Fruit fly (Drosophila melanogaster) whole organism, wandering third instar larva: ENCODE measurements around the gene RpS20.

Source experiments
- Abd-B ChIP-seq: fragments of >200 bp; optimal IDR thresholded peaks from 2 replicates; lab custom pipeline; 2017; ENCODE audit warnings: missing biosample characterization, missing genetic modification characterization
- CG32264 ChIP-seq: fragments of 200-800 bp; sonication (Bioruptor generic); optimal IDR thresholded peaks from 2 replicates; lab custom pipeline; 2016; ENCODE audit warnings: missing biosample characterization, missing genetic modification characterization
- CG9705 ChIP-seq: fragments of 200-800 bp; sonication (Bioruptor generic); optimal IDR thresholded peaks from 2 replicates; lab custom pipeline; 2018; ENCODE audit warnings: missing biosample characterization, mild to moderate bottlenecking, missing genetic modification characterization
- CrebA ChIP-seq: fragments of 200-800 bp; sonication (Bioruptor generic); optimal IDR thresholded peaks from 2 replicates; lab custom pipeline; 2016; ENCODE audit warnings: missing biosample characterization, mild to moderate bottlenecking, missing genetic modification characterization, borderline replicate concordance
- Dfd ChIP-seq: fragments of >200 bp; optimal IDR thresholded peaks from 2 replicates; lab custom pipeline; 2017; ENCODE audit warnings: missing biosample characterization, missing genetic modification characterization
- Dif ChIP-seq: fragments of 200-275, 200-300 bp; sonication (Bioruptor generic); optimal IDR thresholded peaks from 2 replicates; lab custom pipeline; 2018; ENCODE audit warnings: missing biosample characterization, missing genetic modification characterization; ENCODE audit not compliant: partially characterized antibody
- GATAd ChIP-seq: sonication (Bioruptor generic); optimal IDR thresholded peaks from 2 replicates; lab custom pipeline; 2016; ENCODE audit warnings: missing biosample characterization, missing genetic modification characterization
- HLH106 ChIP-seq: fragments of 200-800 bp; optimal IDR thresholded peaks from 3 replicates; lab custom pipeline; 2019; ENCODE audit warnings: missing biosample characterization, mild to moderate bottlenecking, missing genetic modification characterization, moderate library complexity
- Hnf4 ChIP-seq: fragments of 200-800 bp; sonication (Bioruptor generic); optimal IDR thresholded peaks from 2 replicates; lab custom pipeline; 2016; ENCODE audit warnings: missing biosample characterization, mild to moderate bottlenecking, missing genetic modification characterization
- Hr78 ChIP-seq: fragments of >200 bp; optimal IDR thresholded peaks from 2 replicates; lab custom pipeline; 2017; ENCODE audit warnings: missing biosample characterization, missing genetic modification characterization
- Hr83 ChIP-seq: fragments of 200-300 bp; sonication (Bioruptor generic); optimal IDR thresholded peaks from 2 replicates; lab custom pipeline; 2016; ENCODE audit warnings: missing biosample characterization, mild to moderate bottlenecking, missing genetic modification characterization, moderate library complexity; ENCODE audit not compliant: poor library complexity, severe bottlenecking
- Jra ChIP-seq: sonication (Bioruptor generic); optimal IDR thresholded peaks from 2 replicates; lab custom pipeline; 2016; ENCODE audit warnings: missing biosample characterization, missing genetic modification characterization
- Mio ChIP-seq: sonication (Bioruptor generic); optimal IDR thresholded peaks from 2 replicates; lab custom pipeline; 2016; ENCODE audit warnings: missing biosample characterization, missing genetic modification characterization
- Myc ChIP-seq: fragments of >200 bp; optimal IDR thresholded peaks from 2 replicates; lab custom pipeline; 2017
- N ChIP-seq: fragments of >200 bp; optimal IDR thresholded peaks from 2 replicates; lab custom pipeline; 2018; ENCODE audit warnings: missing biosample characterization, missing external identifiers, missing genetic modification characterization
- OdsH ChIP-seq: fragments of 200-800 bp; sonication (Bioruptor generic); optimal IDR thresholded peaks from 2 replicates; lab custom pipeline; 2016; ENCODE audit warnings: missing biosample characterization, mild to moderate bottlenecking, missing genetic modification characterization
- Rel ChIP-seq, 2 experiments: fragments of 200-800 bp; sonication (Bioruptor generic) in 1 of 2; optimal IDR thresholded peaks; 2 replicates in 1 of 2; 3 replicates in 1 of 2; lab custom pipeline; 2016 to 2019; ENCODE audit warnings: mild to moderate bottlenecking in 2 of 2, missing biosample characterization in 2 of 2, missing genetic modification characterization in 2 of 2, moderate library complexity in 1 of 2
- Sp1 ChIP-seq: fragments of 200-800 bp; sonication (Bioruptor generic); optimal IDR thresholded peaks from 3 replicates; lab custom pipeline; 2019; ENCODE audit warnings: missing biosample characterization, mild to moderate bottlenecking, missing genetic modification characterization, moderate library complexity
- Vsx2 ChIP-seq: fragments of 200-300, 225-300 bp; sonication (Bioruptor generic); optimal IDR thresholded peaks from 2 replicates; lab custom pipeline; 2018; ENCODE audit warnings: missing biosample characterization, missing genetic modification characterization; ENCODE audit not compliant: partially characterized antibody
- br ChIP-seq: fragments of 200-800 bp; sonication (Bioruptor generic); optimal IDR thresholded peaks from 2 replicates; lab custom pipeline; 2016; ENCODE audit warnings: missing biosample characterization, missing genetic modification characterization
- brk ChIP-seq: fragments of 200-800 bp; sonication (Bioruptor generic); optimal IDR thresholded peaks from 2 replicates; lab custom pipeline; 2016; ENCODE audit warnings: missing biosample characterization, mild to moderate bottlenecking, missing genetic modification characterization
- dl ChIP-seq, 2 experiments: fragments of 175-275, 200-275 bp in 1 of 2; fragments of 200-275 bp in 1 of 2; sonication (Bioruptor generic); optimal IDR thresholded peaks; lab custom pipeline; 2018; ENCODE audit warnings: mild to moderate bottlenecking in 2 of 2, missing biosample characterization in 2 of 2, missing genetic modification characterization in 2 of 2, moderate library complexity in 2 of 2; ENCODE audit not compliant: partially characterized antibody in 2 of 2, insufficient read depth in 1 of 2
- dmrt93B ChIP-seq: fragments of 200-800 bp; sonication (Bioruptor generic); optimal IDR thresholded peaks from 2 replicates; lab custom pipeline; 2018; ENCODE audit warnings: missing biosample characterization, mild to moderate bottlenecking, missing genetic modification characterization
- dsf ChIP-seq: sonication (Bioruptor generic); optimal IDR thresholded peaks from 2 replicates; lab custom pipeline; 2016; ENCODE audit warnings: missing biosample characterization, missing genetic modification characterization, borderline replicate concordance
- ey ChIP-seq: fragments of 200-800 bp; sonication (Bioruptor generic); optimal IDR thresholded peaks from 2 replicates; lab custom pipeline; 2016; ENCODE audit warnings: missing biosample characterization, missing genetic modification characterization
- foxo ChIP-seq, 2 experiments: fragments of 200-800 bp; sonication (Bioruptor generic); optimal IDR thresholded peaks; 2 replicates in 1 of 2; 3 replicates in 1 of 2; lab custom pipeline; 2016 to 2017; ENCODE audit warnings: missing biosample characterization in 2 of 2, missing genetic modification characterization in 2 of 2
- fru ChIP-seq: fragments of 200-800 bp; sonication (Bioruptor generic); optimal IDR thresholded peaks from 3 replicates; lab custom pipeline; 2016; ENCODE audit warnings: missing biosample characterization, mild to moderate bottlenecking, missing genetic modification characterization
- h ChIP-seq: fragments of 200-800 bp; sonication (Bioruptor generic); optimal IDR thresholded peaks from 3 replicates; lab custom pipeline; 2016; ENCODE audit warnings: missing biosample characterization, mild to moderate bottlenecking, missing genetic modification characterization
- jim ChIP-seq: fragments of 175-275, 200-325 bp; sonication (Bioruptor generic); optimal IDR thresholded peaks from 2 replicates; lab custom pipeline; 2016; ENCODE audit warnings: missing biosample characterization, mild to moderate bottlenecking, missing genetic modification characterization
- lola ChIP-seq: fragments of >200 bp; optimal IDR thresholded peaks from 2 replicates; lab custom pipeline; 2017; ENCODE audit warnings: missing biosample characterization, missing genetic modification characterization
- pan ChIP-seq: fragments of >200 bp; optimal IDR thresholded peaks from 2 replicates; lab custom pipeline; 2017
- psq ChIP-seq: fragments of 200-800 bp; sonication (Bioruptor generic); optimal IDR thresholded peaks from 3 replicates; lab custom pipeline; 2017; ENCODE audit warnings: missing biosample characterization, mild to moderate bottlenecking, missing genetic modification characterization, moderate library complexity
- rgr ChIP-seq: fragments of 200-800 bp; sonication (Bioruptor generic); optimal IDR thresholded peaks from 3 replicates; lab custom pipeline; 2016; ENCODE audit warnings: missing biosample characterization, mild to moderate bottlenecking, missing genetic modification characterization
- sage ChIP-seq: fragments of 200-800 bp; sonication (Bioruptor generic); optimal IDR thresholded peaks from 2 replicates; lab custom pipeline; 2016; ENCODE audit warnings: missing biosample characterization, mild to moderate bottlenecking, missing genetic modification characterization
- sv ChIP-seq: fragments of 200-800 bp; sonication (Bioruptor generic); optimal IDR thresholded peaks from 3 replicates; lab custom pipeline; 2016; ENCODE audit warnings: missing biosample characterization, missing genetic modification characterization
- tai ChIP-seq: sonication (Bioruptor generic); optimal IDR thresholded peaks from 2 replicates; lab custom pipeline; 2016; ENCODE audit warnings: missing biosample characterization, missing genetic modification characterization
- usp ChIP-seq: fragments of >200 bp; optimal IDR thresholded peaks from 2 replicates; lab custom pipeline; 2017; ENCODE audit warnings: missing biosample characterization, missing genetic modification characterization
- woc ChIP-seq: sonication (Bioruptor generic); optimal IDR thresholded peaks from 2 replicates; lab custom pipeline; 2016; ENCODE audit warnings: missing biosample characterization, mild to moderate bottlenecking, missing genetic modification characterization

Gene RpS20

dm6 chr3R:20773174-20773573, 48.8 kb upstream of the RpS20 start:
- TF ChIP-seq Vsx2 (GFP tag; lab: Kevin White, UChicago) = no peak
- TF ChIP-seq foxo (GFP tag; optimal IDR thresholded peaks at IDR 0.05; lab: Kevin White, UChicago) = peak in 1 of 2 experiments; percentile 19
- TF ChIP-seq, all 38 proteins: peak for 1

- TF ChIP-seq CrebA (GFP tag; lab: Kevin White, UChicago) = no peak
These were observed 47.9 kb upstream of the RpS20 start for dm6 chr3R:20774125-20774524.

DNA sequence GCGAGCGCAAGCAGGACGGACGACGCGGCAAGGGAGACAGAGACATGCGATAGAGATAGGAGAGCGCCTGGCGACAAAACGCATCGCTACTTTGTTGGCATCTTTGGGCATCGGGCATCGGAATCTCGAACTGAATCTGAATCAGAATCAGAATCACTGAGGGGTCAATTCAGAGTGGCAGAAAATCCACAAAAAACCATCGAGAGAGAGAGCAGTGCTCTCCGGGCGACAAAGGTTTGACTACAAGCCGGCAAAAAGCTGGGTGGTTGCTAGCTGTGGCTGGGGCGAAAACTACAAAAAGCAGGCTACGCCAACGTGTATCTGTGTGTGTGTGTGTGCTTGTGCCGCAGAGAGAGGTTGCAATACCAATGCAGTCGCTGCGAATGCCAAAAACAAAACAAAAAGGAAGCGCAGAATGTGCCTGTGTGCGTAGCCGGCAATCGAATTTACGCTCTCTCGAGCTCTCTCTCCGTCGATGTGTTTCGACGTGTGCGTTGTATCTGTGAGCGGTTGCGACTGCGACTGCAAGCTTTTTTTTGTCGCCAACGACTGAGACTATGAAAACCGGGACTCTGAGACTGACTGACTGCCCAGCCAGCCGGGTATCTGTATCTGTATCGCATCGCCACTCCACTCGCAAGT, 43.6 kb upstream of the RpS20 start:
- TF ChIP-seq Mio (GFP tag; lab: Kevin White, UChicago) = no peak
- TF ChIP-seq OdsH (GFP tag; lab: Kevin White, UChicago) = peak; percentile 37
- peak; percentile 39 for TF ChIP-seq dsf (GFP tag; lab: Kevin White, UChicago)
- TF ChIP-seq usp = no peak
- TF ChIP-seq Myc (lab: Kevin White, UChicago) = no peak
- TF ChIP-seq sv (GFP tag; lab: Kevin White, UChicago) = no peak
- TF ChIP-seq rgr (GFP tag; lab: Kevin White, UChicago) = peak; percentile 59
- TF ChIP-seq GATAd (GFP tag; lab: Kevin White, UChicago) = no peak
- TF ChIP-seq CG9705 (GFP tag; lab: Kevin White, UChicago) = peak; percentile 29
- TF ChIP-seq br = peak; percentile 60
- TF ChIP-seq brk = peak; percentile 92
- peak; percentile 93 for TF ChIP-seq Sp1
- TF ChIP-seq lola (GFP tag; lab: Kevin White, UChicago) = no peak
- no peak for TF ChIP-seq ey
- peak; percentile 25 for TF ChIP-seq HLH106 (tag; lab: Kevin White, UChicago)
- peak; percentile 78 for TF ChIP-seq psq (GFP tag; lab: Kevin White, UChicago)
- peak; percentile 98 for TF ChIP-seq CrebA (GFP tag; lab: Kevin White, UChicago)
- peak; percentile 45 for TF ChIP-seq Hr78
- TF ChIP-seq Dif (GFP tag; lab: Kevin White, UChicago) = peak; percentile 82
- peak; percentile 99 for TF ChIP-seq Rel (GFP tag; optimal IDR thresholded peaks at IDR 0.05; lab: Kevin White, UChicago)
- TF ChIP-seq Rel (tag; optimal IDR thresholded peaks at IDR 0.05; lab: Kevin White, UChicago) = peak; percentile 80
- no peak for TF ChIP-seq dmrt93B
- TF ChIP-seq sage (GFP tag; lab: Kevin White, UChicago) = peak; percentile 94
- TF ChIP-seq Vsx2 (GFP tag; lab: Kevin White, UChicago) = peak; percentile 69
- peak; percentile 23 to 96 for TF ChIP-seq foxo (GFP tag; optimal IDR thresholded peaks at IDR 0.05; lab: Kevin White, UChicago)
- TF ChIP-seq woc = peak; percentile 67
- TF ChIP-seq Hnf4 = peak; percentile 80
- TF ChIP-seq pan (lab: Kevin White, UChicago) = no peak
- TF ChIP-seq tai = no peak
- peak; percentile 51 to 72 for TF ChIP-seq dl (GFP tag; optimal IDR thresholded peaks at IDR 0.05; lab: Kevin White, UChicago; ENCODE audit: insufficient read depth in 1 of 2, partially characterized antibody in 2 of 2)
- TF ChIP-seq Jra (GFP tag; lab: Kevin White, UChicago) = peak; percentile 75
- peak; percentile 91 for TF ChIP-seq N (GFP tag; lab: Kevin White, UChicago)
- peak; percentile 85 for TF ChIP-seq CG32264
- TF ChIP-seq h = peak; percentile 81
- TF ChIP-seq Dfd (GFP tag; lab: Kevin White, UChicago) = no peak
- peak; percentile 92 for TF ChIP-seq jim (GFP tag; lab: Kevin White, UChicago)
- TF ChIP-seq Hr83 (GFP tag; lab: Kevin White, UChicago) = peak; percentile 88
- peak; percentile 79 for TF ChIP-seq Abd-B (GFP tag; lab: Kevin White, UChicago)
- TF ChIP-seq fru (GFP tag; lab: Kevin White, UChicago) = peak; percentile 44
